Fruit fly (Drosophila melanogaster): Measurements from ENCODE around the gene CG44153.

CG44153 gene

DNA sequence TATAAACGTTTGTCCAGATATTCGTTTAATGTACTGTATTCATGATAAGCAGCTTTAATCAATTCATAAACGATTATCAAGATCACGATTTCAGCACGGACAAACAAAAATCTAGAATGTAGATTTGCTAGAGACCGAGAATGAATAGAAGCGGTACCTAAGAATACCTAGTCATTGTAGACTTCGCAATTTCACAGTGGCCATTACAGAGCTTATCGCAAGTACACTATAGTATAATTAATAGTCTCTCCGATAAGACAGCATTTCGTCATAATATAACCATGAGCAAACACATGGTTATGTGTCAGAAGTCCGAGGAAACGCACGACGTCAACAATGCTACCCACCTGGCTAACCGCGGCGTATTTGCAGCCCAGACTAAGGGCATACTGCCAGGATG is 130.8 kb downstream of the CG44153 start, which contains the start of gene CG33301:
TSS of gene CG33301 (plus strand) at position 301 of the 400 bp plus-strand sequence.
- TF ChIP-seq Sin3A (optimal IDR thresholded peaks at IDR 0.05) (no peak), psq (optimal IDR thresholded peaks at IDR 0.05) (no peak), Myc (optimal IDR thresholded peaks at IDR 0.05) (no peak), h (optimal IDR thresholded peaks at IDR 0.05) (no peak), insv (optimal IDR thresholded peaks at IDR 0.05) (no peak), ttk (optimal IDR thresholded peaks at IDR 0.05) (no peak)

DNA sequence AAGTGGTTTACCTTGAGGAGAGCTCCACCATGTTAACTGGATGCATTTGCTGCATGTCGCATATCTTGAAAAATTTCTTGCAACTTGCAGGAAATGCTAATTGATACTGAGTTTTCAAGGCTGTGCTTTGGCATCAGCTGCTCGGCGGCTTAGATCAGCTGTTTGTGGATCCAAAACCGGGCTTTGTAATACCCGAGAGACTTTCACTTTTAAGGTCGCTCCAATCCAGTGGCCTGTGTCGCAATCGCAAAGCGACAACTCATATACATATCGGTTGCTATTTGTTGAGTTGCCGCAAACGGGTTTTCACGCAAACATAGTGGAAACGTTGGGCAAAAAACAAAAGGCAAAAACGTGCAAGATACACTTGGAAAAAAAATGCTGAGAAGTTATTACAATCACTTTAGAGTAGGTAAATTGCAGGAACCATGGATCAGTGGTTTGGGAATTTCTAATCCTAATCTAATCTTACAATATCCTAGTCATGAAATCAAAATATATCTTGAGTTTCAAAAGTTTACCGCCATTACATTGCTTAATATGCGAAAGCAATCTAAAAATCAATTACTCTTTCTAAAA is 144.2 kb downstream of the CG44153 start:
- TF ChIP-seq h (optimal IDR thresholded peaks at IDR 0.05) (no peak), insv (optimal IDR thresholded peaks at IDR 0.05) (no peak), ttk (optimal IDR thresholded peaks at IDR 0.05) (no peak), psq (optimal IDR thresholded peaks at IDR 0.05) (no peak), Myc (optimal IDR thresholded peaks at IDR 0.05) (no peak), Sin3A (optimal IDR thresholded peaks at IDR 0.05) (no peak)

DNA sequence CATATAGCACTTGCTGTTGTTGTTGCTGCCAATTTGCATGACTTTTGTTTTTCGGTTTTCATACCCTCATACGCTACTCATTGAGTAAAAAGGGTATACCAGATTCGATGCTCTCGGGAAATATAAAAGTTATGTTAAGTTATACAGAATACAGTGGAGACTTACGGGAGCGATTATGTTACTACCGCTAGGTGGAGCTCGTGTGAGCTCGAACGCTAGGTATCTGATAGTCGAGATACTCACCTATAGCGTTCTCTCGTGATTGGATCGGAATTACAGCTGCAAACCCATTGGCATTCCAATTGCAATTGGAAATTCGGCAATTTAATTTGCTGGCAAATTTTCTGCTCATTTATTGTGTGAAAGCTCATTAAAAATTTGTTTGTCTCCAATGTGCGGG is 146.6 kb downstream of the CG44153 start:
- TF ChIP-seq h (optimal IDR thresholded peaks at IDR 0.05) (no peak), Myc (optimal IDR thresholded peaks at IDR 0.05) (no peak), Sin3A (optimal IDR thresholded peaks at IDR 0.05) (no peak), psq (optimal IDR thresholded peaks at IDR 0.05) (no peak), insv (optimal IDR thresholded peaks at IDR 0.05) (no peak), ttk (optimal IDR thresholded peaks at IDR 0.05) (no peak)

dm6 chr2L:10032415-10032814 is 147.6 kb downstream of the CG44153 start, which contains the start of gene obst-B:
obst-B (plus strand) TSS chr2L:10032690.
- no peak for TF ChIP-seq Myc (optimal IDR thresholded peaks at IDR 0.05)

- TF ChIP-seq psq (optimal IDR thresholded peaks at IDR 0.05) = no peak
- no peak for TF ChIP-seq ttk (optimal IDR thresholded peaks at IDR 0.05)
- no peak for TF ChIP-seq Sin3A (optimal IDR thresholded peaks at IDR 0.05)
- no peak for TF ChIP-seq h (optimal IDR thresholded peaks at IDR 0.05)
- TF ChIP-seq Myc (optimal IDR thresholded peaks at IDR 0.05) = no peak
- TF ChIP-seq insv (optimal IDR thresholded peaks at IDR 0.05) = no peak
These were observed 153.7 kb downstream of the CG44153 start, which contains the start of gene CG13127 for dm6 chr2L:10026376-10026775. CG13127 (plus strand) TSS chr2L:10026676.

DNA sequence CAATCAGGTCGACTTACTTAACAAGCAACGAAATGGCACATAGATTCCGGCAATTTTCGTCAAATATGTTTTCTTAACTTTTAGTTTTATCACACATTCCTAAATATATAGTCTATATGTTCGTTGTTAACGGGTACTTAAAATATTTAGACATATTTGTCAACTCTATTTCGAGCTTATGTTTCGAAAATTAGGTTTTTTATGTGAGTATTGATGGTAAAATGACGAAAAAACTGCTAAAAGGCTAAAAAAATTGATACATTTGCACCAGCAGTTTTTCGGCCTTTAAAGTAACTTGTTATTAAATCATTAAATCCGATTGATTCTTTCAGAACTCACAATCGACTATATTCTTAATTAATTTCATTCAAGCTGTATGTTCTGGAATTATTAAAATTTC is 162.7 kb downstream of the CG44153 start, which contains the start of gene CG13131:
TSS of gene CG13131 (minus strand) at position 101 of the 400 bp plus-strand sequence.
- TF ChIP-seq Sin3A (optimal IDR thresholded peaks at IDR 0.05) (no peak), Myc (optimal IDR thresholded peaks at IDR 0.05) (no peak), ttk (optimal IDR thresholded peaks at IDR 0.05) (no peak), psq (optimal IDR thresholded peaks at IDR 0.05) (no peak), insv (optimal IDR thresholded peaks at IDR 0.05) (no peak), h (optimal IDR thresholded peaks at IDR 0.05) (no peak)
